Worm (Caenorhabditis elegans): ENCODE data around the gene tbc-20.

ce11 chrII:14841253-14841652 is 43.0 kb downstream of the tbc-20 start:
- TF ChIP-seq rnt-1 (tag; optimal IDR thresholded peaks at IDR 0.05) (no peak), ttx-3 (tag; optimal IDR thresholded peaks at IDR 0.05) (no peak), pha-4 (tag; optimal IDR thresholded peaks at IDR 0.05) (no peak), ama-1 (optimal IDR thresholded peaks at IDR 0.05) (no peak), hlh-30 (tag; optimal IDR thresholded peaks at IDR 0.05; ENCODE audit: insufficient read depth) (no peak), nhr-11 (tag; optimal IDR thresholded peaks at IDR 0.05) (no peak), hlh-13 (GFP tag; optimal IDR thresholded peaks at IDR 0.05) (no peak), F13H6.1 (tag; optimal IDR thresholded peaks at IDR 0.05) (no peak), dve-1 (tag; optimal IDR thresholded peaks at IDR 0.05) (no peak)

Measured in whole organism, late embryonic.